Worm (Caenorhabditis elegans) whole organism, L4 larva: Measurements from ENCODE around the gene T09A5.5.
A peak's percentile ranks its signal among the peaks of the same experiment; 100 is the strongest.

Experiments
- F10B5.3 ChIP-seq: sonication (generic microtip); optimal IDR thresholded peaks from 2 replicates; lab custom pipeline; 2016; ENCODE audit warnings: mild to moderate bottlenecking, missing genetic modification characterization, missing compliant biosample characterization
- F26F4.8 ChIP-seq: fragments of 200-800 bp; sonication (Bioruptor generic); conservative IDR thresholded peaks from 2 replicates; pipeline ENCODE4 v1.3.6; 2022; ENCODE audit warnings: missing genetic modification characterization, missing compliant biosample characterization
- F37D6.2 ChIP-seq: sonication (generic microtip); optimal IDR thresholded peaks from 2 replicates; lab custom pipeline; 2016; ENCODE audit warnings: mild to moderate bottlenecking, missing genetic modification characterization, missing compliant biosample characterization
- T20F7.1 ChIP-seq: fragments of 200-800 bp; sonication (Bioruptor generic); optimal IDR thresholded peaks from 2 replicates; lab custom pipeline; 2018; ENCODE audit warnings: mild to moderate bottlenecking, missing genetic modification characterization, missing compliant biosample characterization
- T26A8.4 ChIP-seq: fragments of 200-800 bp; sonication (Bioruptor generic); IDR thresholded peaks from 2 replicates; pipeline ENCODE4 v1.3.6; 2022; ENCODE audit warnings: missing genetic modification characterization, missing compliant biosample characterization
- Y75B8A.6 ChIP-seq: fragments of 200-800 bp; sonication (Bioruptor generic); IDR thresholded peaks from 2 replicates; pipeline ENCODE4 v1.3.6; 2022; ENCODE audit warnings: missing genetic modification reagents, missing genetic modification characterization, missing compliant biosample characterization
- aha-1 ChIP-seq: fragments of 150-350 bp; peaks from one replicate; lab custom pipeline; 2014; ENCODE audit warnings: missing biosample characterization, missing genetic modification characterization
- arid-1 ChIP-seq: fragments of 200-800 bp; sonication (Bioruptor generic); conservative IDR thresholded peaks from 2 replicates; pipeline ENCODE4 v1.3.6; 2022; ENCODE audit warnings: missing genetic modification reagents, missing genetic modification characterization, missing compliant biosample characterization
- ceh-20 ChIP-seq: fragments of 200-800 bp; sonication (Bioruptor generic); IDR thresholded peaks from 2 replicates; pipeline ENCODE4 v1.3.6; 2022; ENCODE audit warnings: missing genetic modification reagents, missing genetic modification characterization, missing compliant biosample characterization
- ceh-32 ChIP-seq: sonication (generic microtip); optimal IDR thresholded peaks from 2 replicates; lab custom pipeline; 2016; ENCODE audit warnings: mild to moderate bottlenecking, missing genetic modification characterization, missing compliant biosample characterization; ENCODE audit not compliant: poor library complexity
- ceh-62 ChIP-seq: sonication (generic microtip); optimal IDR thresholded peaks from 2 replicates; lab custom pipeline; 2017; ENCODE audit warnings: missing biosample characterization, missing genetic modification characterization
- ceh-82 ChIP-seq: sonication (generic microtip); optimal IDR thresholded peaks from 2 replicates; lab custom pipeline; 2017; ENCODE audit warnings: missing biosample characterization, missing genetic modification characterization
- dmd-6 ChIP-seq: fragments of 200-800 bp; sonication (Bioruptor generic); IDR thresholded peaks from 2 replicates; pipeline ENCODE4 v1.3.6; 2022; ENCODE audit warnings: missing genetic modification reagents, missing genetic modification characterization, missing compliant biosample characterization
- dmd-9 ChIP-seq: fragments of 200-800 bp; sonication (Bioruptor generic); IDR thresholded peaks from 2 replicates; pipeline ENCODE4 v1.3.6; 2022; ENCODE audit warnings: missing genetic modification reagents, missing genetic modification characterization, missing compliant biosample characterization
- dpl-1 ChIP-seq: fragments of 150-350 bp; optimal IDR thresholded peaks from 2 replicates; lab custom pipeline; 2014; ENCODE audit warnings: missing biosample characterization, missing genetic modification reagents, missing genetic modification characterization
- egl-27 ChIP-seq: sonication (generic microtip); optimal IDR thresholded peaks from 3 replicates; lab custom pipeline; 2017; ENCODE audit warnings: missing biosample characterization, missing genetic modification reagents, missing genetic modification characterization
- hlh-11 ChIP-seq: fragments of 200-800 bp; sonication (Bioruptor generic); optimal IDR thresholded peaks from 2 replicates; lab custom pipeline; 2018; ENCODE audit warnings: mild to moderate bottlenecking, missing genetic modification characterization, missing compliant biosample characterization
- hlh-30 ChIP-seq: sonication (generic microtip); optimal IDR thresholded peaks from 2 replicates; lab custom pipeline; 2017; ENCODE audit warnings: antibody characterized with exemption, mild to moderate bottlenecking, missing genetic modification characterization, missing compliant biosample characterization; ENCODE audit not compliant: insufficient read depth
- hmg-1.1 ChIP-seq: fragments of 200-800 bp; sonication (Bioruptor generic); IDR thresholded peaks from 2 replicates; pipeline ENCODE4 v1.3.6; 2022; ENCODE audit warnings: missing genetic modification reagents, missing genetic modification characterization, missing compliant biosample characterization
- lim-7 ChIP-seq: fragments of 200-800 bp; sonication (Bioruptor generic); IDR thresholded peaks from 2 replicates; pipeline ENCODE4 v1.3.6; 2022; ENCODE audit warnings: missing genetic modification characterization, missing compliant biosample characterization
- lin-29 ChIP-seq: fragments of 200-800 bp; sonication (Bioruptor generic); IDR thresholded peaks from 2 replicates; pipeline ENCODE4 v1.3.6; 2022; ENCODE audit warnings: missing genetic modification reagents, missing genetic modification characterization, missing compliant biosample characterization
- lin-38 ChIP-seq: fragments of 200-800 bp; sonication (Bioruptor generic); IDR thresholded peaks from 2 replicates; pipeline ENCODE4 v1.3.6; 2022; ENCODE audit warnings: missing genetic modification reagents, missing genetic modification characterization, missing compliant biosample characterization
- lsy-2 ChIP-seq, 2 experiments: fragments of 150-350 bp in 1 of 2; sonication (generic microtip) in 1 of 2; optimal IDR thresholded peaks; 2 replicates each; lab custom pipeline; 2014 to 2017; ENCODE audit warnings: missing biosample characterization in 2 of 2, missing genetic modification characterization in 2 of 2
- mxl-2 ChIP-seq: fragments of 200-800 bp; sonication (Bioruptor generic); conservative IDR thresholded peaks from 2 replicates; pipeline ENCODE4 v1.3.6; 2022; ENCODE audit warnings: missing genetic modification reagents, missing genetic modification characterization, missing compliant biosample characterization
- mxl-3 ChIP-seq: fragments of 200-800 bp; sonication (Bioruptor generic); optimal IDR thresholded peaks from 2 replicates; lab custom pipeline; 2018; ENCODE audit warnings: mild to moderate bottlenecking, missing genetic modification characterization, missing compliant biosample characterization
- nhr-237 ChIP-seq: sonication (generic microtip); optimal IDR thresholded peaks from 2 replicates; lab custom pipeline; 2017; ENCODE audit warnings: missing biosample characterization, missing genetic modification characterization
- nhr-42 ChIP-seq: fragments of 200-800 bp; sonication (Bioruptor generic); IDR thresholded peaks from 2 replicates; pipeline ENCODE4 v1.3.6; 2022; ENCODE audit warnings: missing genetic modification characterization, missing compliant biosample characterization
- nhr-76 ChIP-seq: fragments of 150-350 bp; optimal IDR thresholded peaks from 2 replicates; lab custom pipeline; 2014; ENCODE audit warnings: missing biosample characterization, missing genetic modification characterization
- php-3 ChIP-seq: fragments of 200-800 bp; sonication (Bioruptor generic); IDR thresholded peaks from 2 replicates; pipeline ENCODE4 v1.3.6; 2022; ENCODE audit warnings: missing genetic modification reagents, missing genetic modification characterization, missing compliant biosample characterization
- pqm-1 ChIP-seq: sonication (generic microtip); optimal IDR thresholded peaks from 2 replicates; lab custom pipeline; 2017; ENCODE audit warnings: missing biosample characterization, missing genetic modification characterization
- snpc-4 ChIP-seq: fragments of 150-350 bp; optimal IDR thresholded peaks from 2 replicates; lab custom pipeline; 2014; ENCODE audit warnings: missing biosample characterization, missing genetic modification characterization
- tra-1 ChIP-seq: fragments of 200-800 bp; sonication (Bioruptor generic); IDR thresholded peaks from 2 replicates; pipeline ENCODE4 v1.3.6; 2022; ENCODE audit warnings: missing genetic modification reagents, missing genetic modification characterization, missing compliant biosample characterization
- unc-62 ChIP-seq, 3 experiments: fragments of 150-350 bp in 1 of 3; sonication (generic microtip); optimal IDR thresholded peaks in 2 of 3; peaks in 1 of 3; 1 replicate in 1 of 3; 2 replicates in 2 of 3; lab custom pipeline; 2014 to 2017; ENCODE audit warnings: missing biosample characterization in 3 of 3, missing genetic modification characterization in 3 of 3, missing genetic modification reagents in 3 of 3, missing genotype in 1 of 3
- ztf-11 ChIP-seq: fragments of 150-350 bp; optimal IDR thresholded peaks from 2 replicates; lab custom pipeline; 2014; ENCODE audit warnings: missing biosample characterization, missing genetic modification characterization

Gene T09A5.5

DNA sequence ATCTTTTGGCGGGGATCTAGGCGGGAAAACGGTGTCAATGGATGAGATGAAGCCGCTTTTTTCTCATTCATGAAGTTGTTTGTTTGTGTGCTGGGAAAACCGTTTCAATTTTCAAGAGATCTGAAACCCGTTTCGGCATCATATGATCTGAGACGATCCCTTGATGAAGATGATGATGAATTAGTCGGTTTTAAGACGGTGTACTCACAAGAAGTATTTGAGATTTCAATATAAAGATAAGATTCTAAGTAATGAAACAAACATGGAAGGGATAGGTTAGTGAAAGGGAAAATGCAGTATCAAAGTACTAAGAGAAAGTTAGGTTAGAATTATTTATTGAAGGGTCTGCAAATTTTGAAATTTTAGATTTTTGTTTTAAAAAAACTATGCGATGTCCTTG, 45.4 kb downstream of the T09A5.5 start:
- TF ChIP-seq ceh-20 (GFP tag; lab: Robert Waterston, UW) (no peak), hmg-1.1 (no peak), ceh-32 (tag; lab: Kevin White, UChicago) (no peak), lim-7 (GFP tag; lab: Robert Waterston, UW) (no peak), unc-62 (GFP tag; optimal IDR thresholded peaks at IDR 0.05 in 1 of 2; lab: Kevin White, UChicago) (peak in 1 of 2 experiments; percentile 98), unc-62 (tag; optimal IDR thresholded peaks at IDR 0.05; lab: Kevin White, UChicago) (no peak)

DNA sequence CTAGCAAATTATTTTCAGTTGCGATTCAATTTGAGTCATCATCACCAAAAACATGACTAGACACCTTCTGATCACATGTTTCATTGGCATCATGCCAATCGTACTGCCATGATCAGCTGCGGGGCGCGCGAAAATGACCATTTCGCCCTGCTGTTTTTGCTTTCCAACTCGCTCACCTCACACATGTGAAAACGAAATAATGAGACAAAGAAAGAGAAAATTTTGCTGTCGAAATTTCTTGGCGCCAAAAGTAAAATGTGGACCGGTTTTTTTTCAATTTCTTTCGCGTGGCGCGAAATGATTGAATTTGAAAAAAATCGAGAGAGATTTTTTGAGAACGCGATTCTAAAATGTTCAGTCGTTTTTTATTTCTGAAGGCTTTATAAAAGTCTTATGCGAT, 46.7 kb downstream of the T09A5.5 start:
- TF ChIP-seq hlh-11 (tag; lab: Kevin White, UChicago) (peak; percentile 9), hlh-30 (peak; percentile 70), dmd-6 (GFP tag; lab: Robert Waterston, UW) (peak; percentile 45; the same call in 1 of the 2 replicates), mxl-3 (GFP tag; lab: Kevin White, UChicago) (peak; percentile 11), dpl-1 (GFP tag; lab: Kevin White, UChicago) (peak; percentile 67), ceh-20 (GFP tag; lab: Robert Waterston, UW) (no peak), arid-1 (GFP tag; lab: Robert Waterston, UW) (no peak)

DNA sequence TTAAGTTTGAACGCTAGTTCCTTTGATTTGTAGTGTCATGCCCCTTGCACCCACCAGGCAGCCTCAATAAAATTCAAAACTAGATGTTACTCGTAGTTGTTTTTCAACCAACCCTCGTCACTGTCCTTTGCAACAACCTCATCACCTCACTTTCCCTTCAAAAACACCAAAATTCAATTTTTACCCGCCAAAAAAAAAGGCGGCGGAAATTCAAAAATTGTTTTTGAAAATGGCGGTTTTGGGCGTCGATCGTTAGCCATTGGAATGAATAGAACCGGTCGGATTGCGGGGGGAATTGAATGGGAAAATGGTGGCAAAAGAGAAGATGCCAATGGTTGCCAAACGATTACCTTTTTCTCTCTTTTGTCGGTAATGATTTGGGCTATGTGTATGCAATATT, 47.5 kb downstream of the T09A5.5 start:
- TF ChIP-seq F37D6.2 (tag; lab: Kevin White, UChicago) (no peak), F10B5.3 (tag; lab: Kevin White, UChicago) (no peak), tra-1 (GFP tag; lab: Robert Waterston, UW) (no peak), nhr-237 (tag; lab: Kevin White, UChicago) (no peak), aha-1 (tag; lab: Kevin White, UChicago) (no peak), php-3 (GFP tag; lab: Robert Waterston, UW) (no peak), nhr-42 (GFP tag; lab: Robert Waterston, UW) (no peak), F26F4.8 (no peak), arid-1 (GFP tag; lab: Robert Waterston, UW) (no peak), lin-38 (no peak), mxl-2 (GFP tag; lab: Robert Waterston, UW) (no peak), lin-29 (no peak), Y75B8A.6 (GFP tag; lab: Robert Waterston, UW) (no peak), nhr-76 (tag; lab: Kevin White, UChicago) (no peak), dmd-6 (GFP tag; lab: Robert Waterston, UW) (no peak)

DNA sequence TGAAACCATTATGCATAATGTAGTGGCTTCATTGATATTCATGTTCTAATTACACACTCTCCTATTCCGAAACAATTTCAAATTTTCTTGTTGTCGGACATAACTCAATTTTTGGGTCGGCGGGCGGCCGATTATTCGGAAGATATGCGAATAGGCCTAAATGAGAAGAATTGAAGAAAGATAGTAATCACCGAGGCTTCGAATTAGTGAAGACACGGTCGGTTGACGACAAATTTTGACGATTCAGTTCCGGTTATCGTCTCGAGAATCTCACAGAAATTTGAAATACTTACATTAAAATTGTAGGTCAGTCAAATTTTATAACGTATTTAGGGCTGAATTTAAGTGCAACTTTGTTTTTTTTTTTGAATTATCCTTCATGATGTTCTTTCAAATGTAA, 50.4 kb downstream of the T09A5.5 start:
- TF ChIP-seq hlh-30 (no peak), ztf-11 (no peak), F26F4.8 (no peak), tra-1 (GFP tag; lab: Robert Waterston, UW) (no peak), T26A8.4 (GFP tag; lab: Robert Waterston, UW) (no peak), lsy-2 (tag; optimal IDR thresholded peaks at IDR 0.05; lab: Kevin White, UChicago) (no peak), ceh-20 (GFP tag; lab: Robert Waterston, UW) (no peak), egl-27 (tag; lab: Kevin White, UChicago) (no peak), ceh-82 (no peak), dmd-9 (GFP tag; lab: Robert Waterston, UW) (no peak), snpc-4 (no peak), pqm-1 (no peak), ceh-62 (tag; lab: Kevin White, UChicago) (no peak), mxl-3 (GFP tag; lab: Kevin White, UChicago) (no peak), T20F7.1 (GFP tag; lab: Kevin White, UChicago) (no peak)
- TF ChIP-seq, all 104 proteins: peak for 0
